Worm (Caenorhabditis elegans): Measurements from ENCODE around the gene flp-24.

Gene flp-24

DNA sequence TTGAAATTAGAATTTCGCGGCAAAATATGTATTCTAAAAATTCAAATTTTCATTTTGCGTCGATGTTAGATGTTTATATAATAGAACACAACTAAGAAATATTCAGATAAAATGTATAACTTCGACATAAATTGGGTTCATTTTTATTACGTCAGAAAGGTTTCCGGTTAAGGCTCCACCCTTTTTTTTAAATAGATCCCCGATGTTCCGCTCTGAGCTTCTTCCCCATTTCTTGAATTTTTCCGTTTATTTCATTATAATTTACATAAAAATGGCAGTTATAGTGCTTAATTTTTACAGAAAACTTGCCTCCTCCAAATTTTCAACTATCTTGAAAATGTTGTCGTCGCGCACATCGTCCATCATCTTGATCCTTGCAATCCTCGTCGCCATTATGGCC, at the start of gene flp-24:
Gene flp-24 (plus strand): TSS at position 301 of the 400 bp plus-strand sequence.
- TF ChIP-seq hrde-1 (tag; optimal IDR thresholded peaks at IDR 0.05; ENCODE audit: borderline replicate concordance) (no peak), athp-1 (tag; optimal IDR thresholded peaks at IDR 0.05) (no peak)

ce11 chrIII:675413-675812, 49.5 kb upstream of the flp-24 start:
- TF ChIP-seq efl-1 (GFP tag; optimal IDR thresholded peaks at IDR 0.05), result no peak
- TF ChIP-seq C17E4.6 (GFP tag; IDR thresholded peaks at IDR 0.05), result no peak
- no peak for TF ChIP-seq sdz-38 (tag; optimal IDR thresholded peaks at IDR 0.05)

- no peak for TF ChIP-seq nhr-120 (GFP tag; IDR thresholded peaks at IDR 0.05)
- TF ChIP-seq sea-2 (GFP tag; IDR thresholded peaks at IDR 0.05), result no peak
- no peak for TF ChIP-seq let-526 (GFP tag; IDR thresholded peaks at IDR 0.05)
- no peak for TF ChIP-seq F10E7.11 (tag; optimal IDR thresholded peaks at IDR 0.05)
- no peak for TF ChIP-seq tbp1 (GFP tag; optimal IDR thresholded peaks at IDR 0.05)
- TF ChIP-seq xnd-1 (tag; optimal IDR thresholded peaks at IDR 0.05), result no peak
- no peak for TF ChIP-seq C06A6.2 (GFP tag; conservative IDR thresholded peaks at IDR 0.05)
- TF ChIP-seq K12H6.12 (tag; optimal IDR thresholded peaks at IDR 0.05), result no peak
- TF ChIP-seq sptf-2 (GFP tag; optimal IDR thresholded peaks at IDR 0.05), result no peak
- TF ChIP-seq athp-1 (tag; optimal IDR thresholded peaks at IDR 0.05), result no peak
- no peak for TF ChIP-seq Y56A3A.18 (GFP tag; IDR thresholded peaks at IDR 0.05)
- no peak for TF ChIP-seq chd-7 (tag; optimal IDR thresholded peaks at IDR 0.05)
- no peak for TF ChIP-seq fkh-3 (tag; optimal IDR thresholded peaks at IDR 0.05)
- no peak for TF ChIP-seq F57C9.4 (tag; optimal IDR thresholded peaks at IDR 0.05)
- no peak for TF ChIP-seq him-1 (tag; optimal IDR thresholded peaks at IDR 0.05)
- TF ChIP-seq Y53G8AR.9 (GFP tag; conservative IDR thresholded peaks at IDR 0.05), result no peak
- TF ChIP-seq B0336.3 (GFP tag; IDR thresholded peaks at IDR 0.05), result no peak
- no peak for TF ChIP-seq T07F8.4 (tag; optimal IDR thresholded peaks at IDR 0.05)
- TF ChIP-seq mel-28 (tag; optimal IDR thresholded peaks at IDR 0.05; ENCODE audit: borderline replicate concordance), result no peak
- no peak for TF ChIP-seq lag-1 (GFP tag; IDR thresholded peaks at IDR 0.05)
Observed at ce11 chrIII:675822-676221, 49.1 kb upstream of the flp-24 start, which contains the start of gene grk-2. grk-2 (plus strand) TSS chrIII:676122.

DNA sequence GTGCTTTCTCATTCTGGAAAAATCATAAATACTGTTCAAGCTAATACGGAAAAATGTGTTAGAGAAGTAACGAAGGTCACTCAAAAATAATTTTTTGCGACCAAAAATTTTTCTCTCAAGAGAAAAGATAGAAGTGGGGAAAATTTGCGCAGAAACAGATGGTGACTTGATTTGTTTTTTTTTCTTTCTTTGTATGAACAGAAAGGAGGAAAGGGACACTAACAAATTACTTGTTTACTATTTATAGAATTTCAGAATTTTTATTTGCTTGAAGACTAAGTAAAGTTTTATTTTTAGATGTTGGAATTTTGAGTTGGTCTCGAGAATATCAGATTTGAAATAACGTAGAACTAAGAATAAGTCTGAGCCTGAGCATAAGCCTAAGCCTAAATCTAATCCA, 41.6 kb upstream of the flp-24 start, which contains the start of gene W02B3.4:
Gene W02B3.4 (minus strand): TSS at position 101 of the 400 bp plus-strand sequence.
- TF ChIP-seq snpc-1.3 (tag; optimal IDR thresholded peaks at IDR 0.05; ENCODE audit: insufficient read depth) (no peak), pbrm-1 (GFP tag; IDR thresholded peaks at IDR 0.05) (no peak), hlh-12 (tag; optimal IDR thresholded peaks at IDR 0.05) (no peak), let-607 (tag; optimal IDR thresholded peaks at IDR 0.05) (no peak), repo-1 (tag; optimal IDR thresholded peaks at IDR 0.05) (no peak), F10E7.11 (tag; optimal IDR thresholded peaks at IDR 0.05) (no peak), ztf-3 (GFP tag; optimal IDR thresholded peaks at IDR 0.05) (no peak), F37B4.10 (GFP tag; IDR thresholded peaks at IDR 0.05) (no peak), T07F8.4 (tag; optimal IDR thresholded peaks at IDR 0.05) (no peak), dpff-1 (tag; optimal IDR thresholded peaks at IDR 0.05) (no peak), Y95B8A.8 (GFP tag; IDR thresholded peaks at IDR 0.05) (no peak), ceh-100 (GFP tag; IDR thresholded peaks at IDR 0.05) (no peak), mel-28 (tag; optimal IDR thresholded peaks at IDR 0.05; ENCODE audit: borderline replicate concordance) (no peak), chd-7 (tag; optimal IDR thresholded peaks at IDR 0.05) (no peak), sdz-38 (tag; optimal IDR thresholded peaks at IDR 0.05) (no peak), nfyb-1 (GFP tag; IDR thresholded peaks at IDR 0.05) (no peak), F57C9.4 (tag; optimal IDR thresholded peaks at IDR 0.05) (no peak), D2030.7 (GFP tag; IDR thresholded peaks at IDR 0.05) (no peak)

Data from whole organism, young adult.